Worm (Caenorhabditis elegans): Measurements from ENCODE around the gene F58H1.6.

Gene F58H1.6

DNA sequence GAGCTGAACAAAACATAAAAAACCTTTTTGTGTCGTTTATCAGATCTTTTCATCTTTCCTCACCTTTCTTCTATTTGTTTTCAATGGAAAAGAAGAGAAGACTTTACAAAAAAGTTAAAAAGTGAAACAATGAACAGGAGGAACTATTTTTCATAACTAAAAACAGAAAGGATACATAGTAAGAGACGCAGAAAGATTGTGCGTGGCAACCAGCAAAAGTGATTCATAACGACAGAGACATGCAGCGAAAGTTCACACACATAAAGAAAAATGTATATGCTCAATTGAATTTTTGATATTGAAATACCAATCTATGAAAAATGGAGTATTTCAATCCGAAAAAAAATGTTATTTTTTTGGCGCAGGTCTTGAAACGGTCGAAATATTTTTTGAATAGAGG is 47.4 kb downstream of the F58H1.6 start:
- TF ChIP-seq isw-1 (GFP tag; IDR thresholded peaks at IDR 0.05) (no peak), nhr-76 (tag; optimal IDR thresholded peaks at IDR 0.05) (no peak), blmp-1 (tag; optimal IDR thresholded peaks at IDR 0.05) (peak; percentile 74), efl-1 (optimal IDR thresholded peaks at IDR 0.05) (no peak), efl-1 (GFP tag; optimal IDR thresholded peaks at IDR 0.05 in 1 of 2) (peak in 1 of 2 experiments; percentile 32), pag-3 (tag; optimal IDR thresholded peaks at IDR 0.05; ENCODE audit: borderline replicate concordance, insufficient read depth) (no peak), sup-37 (GFP tag; optimal IDR thresholded peaks at IDR 0.05) (no peak), dsc-1 (tag; optimal IDR thresholded peaks at IDR 0.05) (no peak), nhr-84 (tag; optimal IDR thresholded peaks at IDR 0.05) (no peak), lsy-2 (tag; optimal IDR thresholded peaks at IDR 0.05) (no peak), elt-2 (tag; optimal IDR thresholded peaks at IDR 0.05) (no peak), elt-3 (tag; optimal IDR thresholded peaks at IDR 0.05) (no peak), lin-39 (tag; optimal IDR thresholded peaks at IDR 0.05) (no peak), nhr-71 (tag; optimal IDR thresholded peaks at IDR 0.05) (no peak), lin-14 (GFP tag; optimal IDR thresholded peaks at IDR 0.05) (peak; percentile 17)

ce11 chrV:11990511-11991127 is 48.2 kb downstream of the F58H1.6 start:
- TF ChIP-seq lin-14 (GFP tag; optimal IDR thresholded peaks at IDR 0.05) (peak; percentile 59), zag-1 (tag; optimal IDR thresholded peaks at IDR 0.05) (no peak), nhr-47 (tag; optimal IDR thresholded peaks at IDR 0.05) (peak; percentile 4), efl-1 (optimal IDR thresholded peaks at IDR 0.05) (peak in 1 of 2 experiments; percentile 2), efl-1 (GFP tag; optimal IDR thresholded peaks at IDR 0.05 in 1 of 2) (no peak), fkh-10 (GFP tag; optimal IDR thresholded peaks at IDR 0.05) (peak; percentile 93), pag-3 (tag; optimal IDR thresholded peaks at IDR 0.05; ENCODE audit: borderline replicate concordance, insufficient read depth) (no peak)

DNA sequence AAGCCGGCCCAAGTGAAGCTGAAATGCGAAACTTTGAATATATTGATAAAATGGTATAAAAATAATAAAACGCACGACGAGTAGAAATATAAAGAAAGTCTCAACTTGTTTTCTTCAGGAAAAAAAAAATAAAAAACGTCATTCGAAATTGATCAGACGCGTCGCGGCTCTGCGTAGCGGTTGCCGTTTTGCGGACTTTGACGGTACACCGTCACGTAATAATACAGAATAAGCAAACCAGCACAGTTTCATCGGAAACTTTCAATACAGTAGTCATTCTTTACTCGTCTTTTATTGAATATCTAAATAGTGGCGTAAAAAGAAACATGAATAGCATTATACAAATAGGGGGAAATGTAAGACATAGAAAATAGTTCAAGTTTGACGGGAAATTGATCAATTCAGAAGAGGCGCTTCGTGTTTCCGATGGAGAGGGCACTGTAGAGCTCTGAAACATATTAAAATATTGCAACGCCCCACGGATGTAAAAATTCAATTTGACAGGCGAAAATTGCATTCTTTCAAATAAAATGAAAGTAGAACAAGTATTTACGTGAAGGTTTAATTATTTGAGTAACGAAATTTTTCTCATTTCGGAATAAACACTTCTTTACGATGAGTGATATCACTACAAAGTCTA is 51.4 kb downstream of the F58H1.6 start, which contains the start of the genes cyl-1 and C52E4.7:
Gene cyl-1 (minus strand): TSS at position 18 of the 640 bp plus-strand sequence.
Gene C52E4.7 (plus strand): TSS at position 590 of the 640 bp plus-strand sequence.
- TF ChIP-seq skn-1 (tag; optimal IDR thresholded peaks at IDR 0.05), result peak; percentile 76
- peak; percentile 34 for TF ChIP-seq tbx-2 (tag; optimal IDR thresholded peaks at IDR 0.05)
- TF ChIP-seq unc-98 (GFP tag; IDR thresholded peaks at IDR 0.05), result no peak
- TF ChIP-seq lin-14 (GFP tag; optimal IDR thresholded peaks at IDR 0.05), result peak; percentile 56
- peak; percentile 46 for TF ChIP-seq lin-13 (GFP tag; optimal IDR thresholded peaks at IDR 0.05)
- peak; percentile 71 to 74 for TF ChIP-seq efl-1 (optimal IDR thresholded peaks at IDR 0.05)
- TF ChIP-seq efl-1 (GFP tag; optimal IDR thresholded peaks at IDR 0.05 in 1 of 2), result peak; percentile 65 to 87
- TF ChIP-seq nhr-90 (tag; optimal IDR thresholded peaks at IDR 0.05; ENCODE audit: poor library complexity), result no peak
- peak; percentile 54 to 86 for TF ChIP-seq lsy-2 (tag; optimal IDR thresholded peaks at IDR 0.05)
- peak in 1 of 6 experiments; percentile 44 for TF ChIP-seq elt-3 (tag; optimal IDR thresholded peaks at IDR 0.05)
- peak; percentile 50 for TF ChIP-seq C16A3.4 (tag; optimal IDR thresholded peaks at IDR 0.05)
- TF ChIP-seq nhr-71 (tag; optimal IDR thresholded peaks at IDR 0.05), result peak; percentile 71
- TF ChIP-seq mep-1 (tag; optimal IDR thresholded peaks at IDR 0.05), result peak; percentile 80
- peak in 2 of 3 experiments; percentile 35 to 40 for TF ChIP-seq ceh-82 (tag; optimal IDR thresholded peaks at IDR 0.05)
- TF ChIP-seq zip-4 (GFP tag; optimal IDR thresholded peaks at IDR 0.05), result no peak
- no peak for TF ChIP-seq sox-4 (tag; optimal IDR thresholded peaks at IDR 0.05)
- no peak for TF ChIP-seq jun-1 (tag; optimal IDR thresholded peaks at IDR 0.05)
- TF ChIP-seq snu-23 (GFP tag; optimal IDR thresholded peaks at IDR 0.05), result peak; percentile 63
- peak; percentile 59 for TF ChIP-seq snpc-4 (tag; optimal IDR thresholded peaks at IDR 0.05)
- no peak for TF ChIP-seq unc-30 (tag; optimal IDR thresholded peaks at IDR 0.05)
- TF ChIP-seq C34B4.2 (tag; optimal IDR thresholded peaks at IDR 0.05), result no peak
- no peak for TF ChIP-seq efl-3 (GFP tag; optimal IDR thresholded peaks at IDR 0.05)
- TF ChIP-seq swsn-7 (tag; optimal IDR thresholded peaks at IDR 0.05), result peak; percentile 37
- no peak for TF ChIP-seq ama-1 (optimal IDR thresholded peaks at IDR 0.05)
- TF ChIP-seq ceh-90 (tag; optimal IDR thresholded peaks at IDR 0.05), result no peak
- TF ChIP-seq aha-1 (tag; optimal IDR thresholded peaks at IDR 0.05), result no peak
- peak; percentile 72 for TF ChIP-seq blmp-1 (tag; optimal IDR thresholded peaks at IDR 0.05)
- TF ChIP-seq Y116A8C.19 (tag; optimal IDR thresholded peaks at IDR 0.05; ENCODE audit: borderline replicate concordance), result no peak
- TF ChIP-seq mdl-1 (tag; optimal IDR thresholded peaks at IDR 0.05), result peak in 1 of 2 experiments; percentile 48
- peak; percentile 26 for TF ChIP-seq rnt-1 (tag; optimal IDR thresholded peaks at IDR 0.05)
- TF ChIP-seq nhr-85 (tag), result peak; percentile 42
- TF ChIP-seq isw-1 (GFP tag; IDR thresholded peaks at IDR 0.05), result no peak; the same call in 1 of the 2 replicates
- TF ChIP-seq lin-35 (GFP tag; optimal IDR thresholded peaks at IDR 0.05), result peak; percentile 69 to 81
- no peak for TF ChIP-seq nhr-76 (tag; optimal IDR thresholded peaks at IDR 0.05)
- no peak for TF ChIP-seq sup-37 (GFP tag; optimal IDR thresholded peaks at IDR 0.05)
- peak; percentile 53 for TF ChIP-seq fkh-8 (tag; optimal IDR thresholded peaks at IDR 0.05)
- peak; percentile 91 for TF ChIP-seq F16B12.6 (tag; optimal IDR thresholded peaks at IDR 0.05)
- no peak for TF ChIP-seq fkh-10 (GFP tag; optimal IDR thresholded peaks at IDR 0.05)
